Fruit fly (Drosophila melanogaster) whole organism, embryonic: Measurements from ENCODE around the gene CG33641.

ENCODE experiments used
- ATbp ChIP-seq: fragments of 200-800 bp; sonication (Bioruptor generic); optimal IDR thresholded peaks from 2 replicates; lab custom pipeline; 2017; ENCODE audit warnings: missing biosample characterization, mild to moderate bottlenecking, missing genetic modification characterization, missing genetic modification reagents
- Bteb2 ChIP-seq: fragments of 200-800 bp; sonication (Bioruptor generic); optimal IDR thresholded peaks from 2 replicates; lab custom pipeline; 2016; ENCODE audit warnings: missing biosample characterization, missing genetic modification characterization
- CG10366 ChIP-seq: fragments of 200-800 bp; sonication (Bioruptor generic); IDR thresholded peaks from 2 replicates; pipeline ENCODE4 v1.3.6; 2022; ENCODE audit warnings: missing biosample characterization, missing genetic modification characterization
- CG10565 ChIP-seq: fragments of 200-800 bp; sonication (Bioruptor generic); optimal IDR thresholded peaks from 3 replicates; lab custom pipeline; 2016; ENCODE audit warnings: missing biosample characterization, mild to moderate bottlenecking, missing genetic modification characterization
- CG12744 ChIP-seq: fragments of 200-800 bp; sonication (Bioruptor generic); optimal IDR thresholded peaks from 2 replicates; lab custom pipeline; 2016; ENCODE audit warnings: missing biosample characterization, missing genetic modification characterization
- CG13424 ChIP-seq: fragments of 200-800 bp; sonication (Bioruptor generic); optimal IDR thresholded peaks from 2 replicates; lab custom pipeline; 2019; ENCODE audit warnings: missing biosample characterization, mild to moderate bottlenecking, missing genetic modification characterization, moderate library complexity
- CG15011 ChIP-seq: fragments of 200-800 bp; sonication (Bioruptor generic); optimal IDR thresholded peaks from 3 replicates; lab custom pipeline; 2018; ENCODE audit warnings: missing biosample characterization, mild to moderate bottlenecking, missing genetic modification characterization
- CG17328 ChIP-seq: fragments of 200-800 bp; sonication (Bioruptor generic); IDR thresholded peaks from 2 replicates; pipeline ENCODE4 v1.3.6; 2022; ENCODE audit warnings: missing biosample characterization, missing genetic modification characterization
- CG18599 ChIP-seq: fragments of 200-800 bp; sonication (Bioruptor generic); optimal IDR thresholded peaks from 3 replicates; lab custom pipeline; 2017; ENCODE audit warnings: missing biosample characterization, missing genetic modification characterization, mild to moderate bottlenecking, moderate library complexity, missing genetic modification reagents
- CG3065 ChIP-seq: fragments of 200-800 bp; sonication (Bioruptor generic); optimal IDR thresholded peaks from 2 replicates; lab custom pipeline; 2016; ENCODE audit warnings: missing biosample characterization, missing genetic modification characterization
- CG31388 ChIP-seq: fragments of 200-800 bp; sonication (Bioruptor generic); optimal IDR thresholded peaks from 2 replicates; lab custom pipeline; 2016; ENCODE audit warnings: missing biosample characterization, missing genetic modification characterization
- CG33213 ChIP-seq: fragments of 200-800 bp; sonication (Bioruptor generic); optimal IDR thresholded peaks from 3 replicates; lab custom pipeline; 2016; ENCODE audit warnings: missing biosample characterization, missing genetic modification characterization
- CG3407 ChIP-seq: fragments of 200-800 bp; sonication (Bioruptor generic); optimal IDR thresholded peaks from 2 replicates; lab custom pipeline; 2018; ENCODE audit warnings: missing biosample characterization, mild to moderate bottlenecking, missing genetic modification characterization
- CG34376 ChIP-seq: fragments of 200-800 bp; sonication (Bioruptor generic); optimal IDR thresholded peaks from 2 replicates; lab custom pipeline; 2018; ENCODE audit warnings: missing biosample characterization, mild to moderate bottlenecking, missing genetic modification characterization
- CG6765 ChIP-seq: fragments of 200-800 bp; sonication (Bioruptor generic); optimal IDR thresholded peaks from 3 replicates; lab custom pipeline; 2017; ENCODE audit warnings: missing biosample characterization, mild to moderate bottlenecking, missing genetic modification characterization
- CG7372 ChIP-seq: fragments of 200-800 bp; sonication (Bioruptor generic); IDR thresholded peaks from 2 replicates; pipeline ENCODE4 v1.3.6; 2022; ENCODE audit warnings: missing biosample characterization, missing genetic modification characterization
- CG7786 ChIP-seq: fragments of 200-800 bp; sonication (Bioruptor generic); optimal IDR thresholded peaks from 2 replicates; lab custom pipeline; 2016; ENCODE audit warnings: missing biosample characterization, missing genetic modification characterization
- CG8359 ChIP-seq: fragments of 200-800 bp; sonication (Bioruptor generic); optimal IDR thresholded peaks from 2 replicates; lab custom pipeline; 2017; ENCODE audit warnings: missing biosample characterization, mild to moderate bottlenecking, missing genetic modification characterization, borderline replicate concordance
- D19B ChIP-seq: fragments of 200-800 bp; sonication (Bioruptor generic); optimal IDR thresholded peaks from 2 replicates; lab custom pipeline; 2017; ENCODE audit warnings: missing biosample characterization, mild to moderate bottlenecking, missing genetic modification characterization
- Dek ChIP-seq: fragments of 200-800 bp; sonication (Bioruptor generic); optimal IDR thresholded peaks from 3 replicates; lab custom pipeline; 2019; ENCODE audit warnings: missing biosample characterization, mild to moderate bottlenecking, missing genetic modification characterization, moderate library complexity
- Dip2 ChIP-seq: fragments of 200-800 bp; sonication (Bioruptor generic); IDR thresholded peaks from 2 replicates; pipeline ENCODE4 v1.3.6; 2022; ENCODE audit warnings: missing biosample characterization, missing genetic modification characterization
- E2f2 ChIP-seq: fragments of 200-800 bp; sonication (Bioruptor generic); IDR thresholded peaks from 2 replicates; pipeline ENCODE4 v1.3.6; 2022; ENCODE audit warnings: missing biosample characterization, missing genetic modification characterization
- Ets65A ChIP-seq: fragments of 200-800 bp; sonication (Bioruptor generic); peaks from one replicate; lab custom pipeline; 2016; ENCODE audit warnings: missing biosample characterization, missing genetic modification characterization
- HLH54F ChIP-seq: fragments of 200-800 bp; sonication (Bioruptor generic); optimal IDR thresholded peaks from 3 replicates; lab custom pipeline; 2016; ENCODE audit warnings: missing biosample characterization, missing genetic modification characterization
- HmgZ ChIP-seq: fragments of 200-800 bp; sonication (Bioruptor generic); optimal IDR thresholded peaks from 2 replicates; lab custom pipeline; 2018; ENCODE audit warnings: missing biosample characterization, mild to moderate bottlenecking, missing genetic modification characterization
- Kr ChIP-seq: fragments of 200-800 bp; sonication (Bioruptor generic); optimal IDR thresholded peaks from 2 replicates; lab custom pipeline; 2017; ENCODE audit warnings: missing biosample characterization, mild to moderate bottlenecking, missing genetic modification characterization
- Lhr ChIP-seq: fragments of 200-800 bp; sonication (Bioruptor generic); optimal IDR thresholded peaks from 3 replicates; lab custom pipeline; 2017; ENCODE audit warnings: mild to moderate bottlenecking, missing biosample characterization, missing genetic modification reagents, missing genetic modification characterization
- Nf-YB ChIP-seq: fragments of 200-800 bp; sonication (Bioruptor generic); optimal IDR thresholded peaks from 3 replicates; lab custom pipeline; 2019; ENCODE audit warnings: missing biosample characterization, mild to moderate bottlenecking, missing genetic modification characterization, moderate library complexity
- Pdp1 ChIP-seq, 2 experiments: fragments of 200-800 bp; sonication (Bioruptor generic); optimal IDR thresholded peaks; 3 replicates each; lab custom pipeline; 2016; ENCODE audit warnings: missing biosample characterization in 2 of 2, missing genetic modification characterization in 2 of 2, mild to moderate bottlenecking in 1 of 2, moderate library complexity in 1 of 2
- Rx ChIP-seq: fragments of 200-800 bp; sonication (Bioruptor generic); IDR thresholded peaks from 2 replicates; pipeline ENCODE4 v1.3.6; 2022; ENCODE audit warnings: missing biosample characterization, missing genetic modification characterization
- Ssrp ChIP-seq: fragments of 200-800 bp; sonication (Bioruptor generic); optimal IDR thresholded peaks from 2 replicates; lab custom pipeline; 2018; ENCODE audit warnings: missing biosample characterization, mild to moderate bottlenecking, missing genetic modification characterization, moderate library complexity
- TFAM ChIP-seq: fragments of 200-800 bp; sonication (Bioruptor generic); optimal IDR thresholded peaks from 2 replicates; lab custom pipeline; 2017; ENCODE audit warnings: missing biosample characterization, missing genetic modification characterization, inconsistent platforms
- Vsx1 ChIP-seq: fragments of 200-800 bp; sonication (Bioruptor generic); optimal IDR thresholded peaks from 2 replicates; lab custom pipeline; 2017; ENCODE audit warnings: missing biosample characterization, mild to moderate bottlenecking, missing genetic modification characterization, missing genetic modification reagents
- al ChIP-seq: fragments of 200-800 bp; sonication (Bioruptor generic); IDR thresholded peaks from 2 replicates; pipeline ENCODE4 v1.3.6; 2022; ENCODE audit warnings: missing biosample characterization, missing genetic modification characterization
- danr ChIP-seq: fragments of 200-800 bp; sonication (Bioruptor generic); IDR thresholded peaks from 2 replicates; pipeline ENCODE4 v1.3.6; 2022; ENCODE audit warnings: missing biosample characterization, missing genetic modification characterization
- fd3F ChIP-seq: fragments of 200-800 bp; sonication (Bioruptor generic); optimal IDR thresholded peaks from 2 replicates; lab custom pipeline; 2018; ENCODE audit warnings: missing biosample characterization, mild to moderate bottlenecking, missing genetic modification characterization, moderate library complexity
- fd64A ChIP-seq: fragments of 200-800 bp; sonication (Bioruptor generic); optimal IDR thresholded peaks from 3 replicates; lab custom pipeline; 2018; ENCODE audit warnings: missing biosample characterization, mild to moderate bottlenecking, missing genetic modification characterization
- gfzf ChIP-seq: fragments of 200-800 bp; sonication (Bioruptor generic); optimal IDR thresholded peaks from 2 replicates; lab custom pipeline; 2016; ENCODE audit warnings: missing biosample characterization, mild to moderate bottlenecking, missing genetic modification characterization, moderate library complexity
- gro ChIP-seq: fragments of 200-800 bp; sonication (Bioruptor generic); optimal IDR thresholded peaks from 2 replicates; lab custom pipeline; 2016; ENCODE audit warnings: missing biosample characterization, missing genetic modification characterization
- hbn ChIP-seq: fragments of 200-800 bp; sonication (Bioruptor generic); IDR thresholded peaks from 2 replicates; pipeline ENCODE4 v1.3.6; 2022; ENCODE audit warnings: missing biosample characterization, missing genetic modification characterization; ENCODE audit not compliant: partially characterized antibody
- jumu ChIP-seq: fragments of 200-800 bp; sonication (Bioruptor generic); optimal IDR thresholded peaks from 3 replicates; lab custom pipeline; 2016; ENCODE audit warnings: missing biosample characterization, missing genetic modification characterization
- nmo ChIP-seq: fragments of 200-800 bp; sonication (Bioruptor generic); optimal IDR thresholded peaks from 2 replicates; lab custom pipeline; 2018; ENCODE audit warnings: missing biosample characterization, mild to moderate bottlenecking, missing genetic modification characterization, moderate library complexity
- pan ChIP-seq, 4 experiments: fragments of >200 bp in 3 of 4; fragments of 200-800 bp in 1 of 4; sonication (Bioruptor generic) in 1 of 4; optimal IDR thresholded peaks in 3 of 4; IDR thresholded peaks in 1 of 4; 2 replicates each; pipeline versions ENCODE4 v1.3.6 to Lab custom; 2017 to 2022; ENCODE audit warnings: missing biosample characterization in 2 of 4, missing genetic modification characterization in 2 of 4, mixed read lengths in 1 of 4
- pum ChIP-seq: fragments of 200-800 bp; sonication (Bioruptor generic); optimal IDR thresholded peaks from 2 replicates; lab custom pipeline; 2016; ENCODE audit warnings: missing biosample characterization, missing genetic modification characterization
- pzg ChIP-seq: fragments of 200-800 bp; sonication (Bioruptor generic); optimal IDR thresholded peaks from 3 replicates; lab custom pipeline; 2018; ENCODE audit warnings: missing biosample characterization, mild to moderate bottlenecking, missing genetic modification characterization, moderate library complexity
- sc ChIP-seq, 3 experiments: fragments of >200 bp in 2 of 3; fragments of 200-800 bp in 1 of 3; sonication (Bioruptor generic) in 1 of 3; optimal IDR thresholded peaks; 2 replicates in 2 of 3; 3 replicates in 1 of 3; lab custom pipeline; 2017; ENCODE audit warnings: mild to moderate bottlenecking in 1 of 3, missing biosample characterization in 1 of 3, missing genetic modification characterization in 1 of 3, missing genetic modification reagents in 1 of 3
- sim ChIP-seq: fragments of 200-800 bp; sonication (Bioruptor generic); IDR thresholded peaks from 2 replicates; pipeline ENCODE4 v1.3.6; 2022; ENCODE audit warnings: missing biosample characterization, missing genetic modification characterization
- slou ChIP-seq: fragments of 200-800 bp; sonication (Bioruptor generic); optimal IDR thresholded peaks from 3 replicates; lab custom pipeline; 2016; ENCODE audit warnings: missing biosample characterization, missing genetic modification characterization
- tna ChIP-seq: fragments of 200-800 bp; sonication (Bioruptor generic); IDR thresholded peaks from 2 replicates; pipeline ENCODE4 v1.3.6; 2022; ENCODE audit warnings: missing biosample characterization, missing genetic modification characterization; ENCODE audit not compliant: partially characterized antibody

Gene CG33641

DNA sequence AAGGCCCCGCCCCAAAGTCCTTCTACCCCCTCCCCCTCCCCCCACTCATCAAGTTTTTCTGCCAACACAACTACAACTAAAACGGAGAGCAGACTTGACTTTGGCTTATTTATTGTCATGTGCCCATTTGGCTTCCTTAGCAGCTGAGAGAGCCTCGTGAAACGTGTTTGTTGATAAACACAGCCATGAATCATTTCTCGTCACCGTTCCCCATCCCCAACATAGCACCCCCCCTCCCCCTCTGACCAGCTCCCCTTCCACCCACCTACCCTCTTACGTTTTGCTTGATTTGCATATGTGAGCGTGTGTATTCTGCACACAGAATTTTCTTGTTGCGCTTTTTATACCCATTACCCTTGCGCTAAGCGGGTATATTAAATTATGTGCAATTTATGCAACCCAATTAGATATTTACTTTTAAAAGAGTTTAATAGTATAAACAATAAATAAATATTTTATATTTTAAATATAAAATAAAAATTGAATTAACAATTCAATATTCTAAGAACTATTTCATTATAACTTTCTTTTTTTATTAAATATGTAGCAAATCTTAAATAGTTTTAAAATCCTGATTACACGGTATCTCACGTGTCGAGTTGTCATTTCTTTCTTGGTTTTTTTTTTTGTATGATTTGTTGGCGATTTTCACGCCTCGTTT is 43.1 kb downstream of the CG33641 start (continued):
- TF ChIP-seq HmgZ (no peak), fd3F (GFP tag; lab: Kevin White, UChicago) (no peak), CG12744 (GFP tag; lab: Kevin White, UChicago) (no peak), CG18599 (GFP tag; lab: Kevin White, UChicago) (peak; percentile 21), CG15011 (GFP tag; lab: Kevin White, UChicago) (no peak), Bteb2 (GFP tag; lab: Kevin White, UChicago) (no peak), CG3065 (GFP tag; lab: Kevin White, UChicago) (no peak), danr (no peak), sc (optimal IDR thresholded peaks at IDR 0.05; lab: Kevin White, UChicago) (no peak), sc (GFP tag; optimal IDR thresholded peaks at IDR 0.05; lab: Kevin White, UChicago) (no peak), CG31388 (no peak), Lhr (GFP tag; lab: Kevin White, UChicago) (no peak), fd64A (GFP tag; lab: Kevin White, UChicago) (no peak), TFAM (GFP tag; lab: Kevin White, UChicago) (no peak), slou (GFP tag; lab: Kevin White, UChicago) (no peak), gfzf (GFP tag; lab: Kevin White, UChicago) (no peak), Vsx1 (no peak), hbn (no peak), Pdp1 (GFP tag; optimal IDR thresholded peaks at IDR 0.05; lab: Kevin White, UChicago) (no peak), CG3407 (GFP tag; lab: Kevin White, UChicago) (no peak), CG33213 (no peak), tna (GFP tag; lab: Robert Waterston, UW) (no peak), HLH54F (GFP tag; lab: Kevin White, UChicago) (no peak), CG10565 (GFP tag; lab: Kevin White, UChicago) (no peak), CG10366 (no peak), Dek (no peak), E2f2 (GFP tag; lab: Robert Waterston, UW) (no peak; the same call in 1 of the 2 replicates), CG7372 (no peak), CG8359 (GFP tag; lab: Kevin White, UChicago) (no peak), Rx (no peak), al (GFP tag; lab: Robert Waterston, UW) (no peak), CG7786 (GFP tag; lab: Kevin White, UChicago) (no peak), nmo (GFP tag; lab: Kevin White, UChicago) (peak; percentile 34), Ssrp (peak; percentile 34), CG6765 (GFP tag; lab: Kevin White, UChicago) (no peak), pzg (GFP tag; lab: Kevin White, UChicago) (no peak), Nf-YB (GFP tag; lab: Kevin White, UChicago) (no peak), Ets65A (GFP tag; lab: Kevin White, UChicago) (no peak), jumu (GFP tag; lab: Kevin White, UChicago) (no peak), CG34376 (GFP tag; lab: Kevin White, UChicago) (no peak), CG17328 (GFP tag; lab: Robert Waterston, UW) (no peak), Dip2 (GFP tag; lab: Robert Waterston, UW) (no peak), D19B (GFP tag; lab: Kevin White, UChicago) (peak; percentile 69), sim (GFP tag; lab: Robert Waterston, UW) (no peak), pan (optimal IDR thresholded peaks at IDR 0.05; lab: Kevin White, UChicago) (no peak), pan (GFP tag; optimal IDR thresholded peaks at IDR 0.05 in 1 of 2, IDR thresholded peaks at IDR 0.05 in 1 of 2) (peak in 1 of 2 experiments; percentile 20), gro (no peak), pum (GFP tag; lab: Kevin White, UChicago) (no peak), CG13424 (no peak), Kr (GFP tag; lab: Kevin White, UChicago) (no peak), ATbp (GFP tag; lab: Kevin White, UChicago) (no peak)
